Worm (Caenorhabditis elegans): ENCODE results near the gene sams-1.

- TF ChIP-seq W03F9.2 (tag; optimal IDR thresholded peaks at IDR 0.05) (peak; percentile 32), him-1 (tag; optimal IDR thresholded peaks at IDR 0.05) (no peak), dao-5 (tag; optimal IDR thresholded peaks at IDR 0.05) (no peak)
Observed at ce11 chrX:11924158-11924557, 41.6 kb upstream of the sams-1 start, which contains the start of gene F55G7.1.
